Worm (Caenorhabditis elegans) whole organism, midembryonic: ENCODE measurements around the gene F25D1.3.

Source experiments
- T22C8.4 ChIP-seq: fragments of 200-800 bp; sonication (Bioruptor generic); IDR thresholded peaks from 2 replicates; pipeline ENCODE4 v1.3.6; 2022; ENCODE audit warnings: missing genetic modification characterization, missing compliant biosample characterization
- cog-1 ChIP-seq: sonication (generic microtip); optimal IDR thresholded peaks from 2 replicates; lab custom pipeline; 2016; ENCODE audit warnings: missing genetic modification characterization, missing compliant biosample characterization
- flt-1 ChIP-seq: fragments of 200-800 bp; sonication (Bioruptor generic); IDR thresholded peaks from 2 replicates; pipeline ENCODE4 v1.3.6; 2022; ENCODE audit warnings: missing genetic modification characterization, missing compliant biosample characterization
- klf-2 ChIP-seq: fragments of 200-800 bp; sonication (Bioruptor generic); conservative IDR thresholded peaks from 2 replicates; pipeline ENCODE4 v1.3.6; 2022; ENCODE audit warnings: missing genetic modification reagents, missing genetic modification characterization, missing compliant biosample characterization
- med-1 ChIP-seq: sonication (generic microtip); optimal IDR thresholded peaks from 2 replicates; lab custom pipeline; 2017; ENCODE audit warnings: missing genetic modification characterization, mild to moderate bottlenecking, missing compliant biosample characterization, antibody characterized with exemption, missing genetic modification reagents; ENCODE audit not compliant: insufficient read depth
- ref-1 ChIP-seq: fragments of 200-800 bp; sonication (Bioruptor generic); conservative IDR thresholded peaks from 2 replicates; pipeline ENCODE4 v1.3.6; 2022; ENCODE audit warnings: missing genetic modification reagents, missing genetic modification characterization, missing compliant biosample characterization
- tab-1 ChIP-seq: fragments of 200-800 bp; sonication (Bioruptor generic); IDR thresholded peaks from 2 replicates; pipeline ENCODE4 v1.3.6; 2022; ENCODE audit warnings: missing genetic modification characterization, missing compliant biosample characterization
- ztf-23 ChIP-seq: fragments of 200-800 bp; sonication (Bioruptor generic); IDR thresholded peaks from 2 replicates; pipeline ENCODE4 v1.3.6; 2022; ENCODE audit warnings: missing genetic modification reagents, missing genetic modification characterization, missing compliant biosample characterization
- ztf-29 ChIP-seq: fragments of 200-800 bp; sonication (Bioruptor generic); IDR thresholded peaks from 2 replicates; pipeline ENCODE4 v1.3.6; 2022; ENCODE audit warnings: missing genetic modification reagents, missing genetic modification characterization, missing compliant biosample characterization

F25D1.3 gene

DNA sequence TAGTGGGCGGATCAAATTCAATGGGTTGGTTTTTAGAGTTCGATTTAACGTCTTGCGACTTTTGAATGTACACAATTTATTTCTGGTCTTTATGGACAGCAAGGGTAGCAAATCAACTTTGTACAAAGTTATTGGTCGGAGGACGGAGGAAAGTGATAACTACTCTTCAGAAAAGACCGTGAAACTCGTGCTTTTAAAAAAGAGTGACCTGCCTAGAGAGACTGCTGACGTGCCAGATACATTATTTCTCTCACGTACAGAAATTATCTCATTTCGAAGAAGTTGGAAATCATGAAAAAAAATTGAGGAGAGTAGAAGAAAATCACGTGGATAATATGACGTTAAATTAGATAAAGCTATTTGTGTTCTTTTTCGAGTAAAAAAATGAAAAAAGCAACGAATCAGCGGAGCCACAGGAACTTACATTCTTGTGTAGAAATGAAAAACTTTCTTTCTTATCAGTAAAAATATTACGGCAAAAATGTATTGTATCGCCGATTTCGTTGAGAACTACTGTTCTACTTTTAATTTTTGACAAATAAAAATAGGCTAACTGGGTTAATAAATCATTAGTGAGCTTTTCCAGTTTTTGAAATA is 7.7 kb downstream of the F25D1.3 start, which contains the start of gene ppm-1.A:
TSS of gene ppm-1.A (minus strand) at position 294 of the 597 bp plus-strand sequence.
- TF ChIP-seq flt-1 (GFP tag; lab: Robert Waterston, UW) = no peak
- TF ChIP-seq tab-1 = no peak
- no peak for TF ChIP-seq med-1 (GFP tag; lab: Kevin White, UChicago)
- no peak for TF ChIP-seq klf-2 (GFP tag; lab: Robert Waterston, UW)
- no peak for TF ChIP-seq ref-1
- no peak for TF ChIP-seq cog-1 (tag; lab: Kevin White, UChicago)
- no peak for TF ChIP-seq ztf-29 (GFP tag; lab: Robert Waterston, UW)
- no peak for TF ChIP-seq T22C8.4 (GFP tag; lab: Robert Waterston, UW)
- TF ChIP-seq ztf-23 (GFP tag; lab: Robert Waterston, UW) = no peak

DNA sequence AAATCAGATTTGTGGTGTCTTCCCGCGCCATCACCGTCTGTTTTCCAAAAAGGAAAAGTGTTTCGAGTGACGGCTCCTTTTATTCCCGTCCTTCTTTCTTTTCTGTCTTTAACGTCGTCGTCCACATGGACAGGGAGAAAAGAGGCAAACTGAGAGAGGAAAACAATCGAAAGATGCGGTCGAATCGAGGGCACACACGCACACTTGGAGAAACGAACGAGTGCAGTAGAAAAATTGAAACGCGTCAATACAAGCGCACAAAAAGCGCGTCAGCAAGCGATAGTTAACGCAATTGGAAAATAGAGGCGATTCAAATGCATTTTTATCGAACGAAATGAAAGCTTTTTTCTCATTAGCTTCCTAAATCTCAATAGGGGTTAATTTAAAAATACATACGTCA is 8.3 kb downstream of the F25D1.3 start:
- TF ChIP-seq ztf-23 (GFP tag; lab: Robert Waterston, UW) (peak; percentile 94), ref-1 (no peak), tab-1 (no peak), klf-2 (GFP tag; lab: Robert Waterston, UW) (no peak), ztf-29 (GFP tag; lab: Robert Waterston, UW) (no peak), flt-1 (GFP tag; lab: Robert Waterston, UW) (no peak), med-1 (GFP tag; lab: Kevin White, UChicago) (peak; percentile 1), cog-1 (tag; lab: Kevin White, UChicago) (peak; percentile 58)

DNA sequence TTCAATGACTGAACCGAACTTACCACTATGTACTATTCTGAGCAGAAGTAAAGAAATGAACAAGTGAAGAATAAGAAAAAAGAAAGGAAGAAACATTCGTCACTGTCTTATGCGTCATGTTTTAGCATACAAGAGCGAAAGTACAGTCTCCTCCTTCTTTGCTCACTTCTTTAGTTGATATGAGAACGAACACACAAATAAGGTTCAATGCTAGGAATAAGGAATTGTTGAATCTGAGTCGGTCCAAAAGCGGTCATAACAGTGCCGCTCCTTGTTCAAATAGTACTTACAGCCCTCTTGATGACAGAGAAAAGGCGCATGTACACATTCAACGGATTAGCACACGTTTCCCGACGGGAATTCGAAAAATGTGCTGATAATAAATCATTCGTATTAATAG is 10.6 kb downstream of the F25D1.3 start, which contains the start of gene F25D1.8:
TSS of gene F25D1.8 (plus strand) at position 301 of the 400 bp plus-strand sequence.
- TF ChIP-seq tab-1 (no peak), flt-1 (GFP tag; lab: Robert Waterston, UW) (no peak), med-1 (GFP tag; lab: Kevin White, UChicago) (no peak), ref-1 (no peak), cog-1 (tag; lab: Kevin White, UChicago) (no peak), ztf-23 (GFP tag; lab: Robert Waterston, UW) (no peak), klf-2 (GFP tag; lab: Robert Waterston, UW) (no peak), T22C8.4 (GFP tag; lab: Robert Waterston, UW) (no peak), ztf-29 (GFP tag; lab: Robert Waterston, UW) (no peak)

DNA sequence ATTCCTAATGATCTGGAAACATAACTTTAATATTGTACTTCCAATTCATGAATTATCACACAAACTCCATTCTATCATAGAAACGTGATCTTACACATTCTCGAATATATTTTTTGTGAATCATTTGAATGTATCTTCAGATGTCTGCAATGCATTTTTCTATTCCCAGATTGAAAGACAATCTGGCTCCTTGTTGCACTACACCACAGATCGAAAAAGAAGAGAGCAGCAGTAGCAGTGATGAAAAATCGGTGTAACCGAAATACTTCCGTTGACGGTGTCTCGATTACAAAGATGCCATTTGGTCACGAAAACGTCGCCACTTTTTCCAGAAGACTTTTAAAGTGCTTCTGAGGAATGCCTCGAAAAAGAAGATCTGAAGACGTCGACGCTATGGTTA is 11.5 kb downstream of the F25D1.3 start, which contains the start of gene degt-1:
TSS of gene degt-1 (plus strand) at position 301 of the 400 bp plus-strand sequence.
- TF ChIP-seq ztf-23 (GFP tag; lab: Robert Waterston, UW) (no peak), klf-2 (GFP tag; lab: Robert Waterston, UW) (no peak), med-1 (GFP tag; lab: Kevin White, UChicago) (no peak), flt-1 (GFP tag; lab: Robert Waterston, UW) (no peak), ref-1 (no peak), cog-1 (tag; lab: Kevin White, UChicago) (no peak), ztf-29 (GFP tag; lab: Robert Waterston, UW) (no peak), tab-1 (no peak), T22C8.4 (GFP tag; lab: Robert Waterston, UW) (no peak)

ce11 chrV:10546749-10547148 is 18.2 kb downstream of the F25D1.3 start, which contains the start of gene F25D1.5:
Gene F25D1.5, minus strand, starts transcription at chrV:10546783.
- TF ChIP-seq klf-2 (GFP tag; lab: Robert Waterston, UW) = no peak
- no peak for TF ChIP-seq cog-1 (tag; lab: Kevin White, UChicago)
- no peak for TF ChIP-seq ztf-23 (GFP tag; lab: Robert Waterston, UW)
- TF ChIP-seq ref-1 = no peak
- no peak for TF ChIP-seq med-1 (GFP tag; lab: Kevin White, UChicago)
- TF ChIP-seq ztf-29 (GFP tag; lab: Robert Waterston, UW) = no peak
- TF ChIP-seq flt-1 (GFP tag; lab: Robert Waterston, UW) = no peak
- TF ChIP-seq T22C8.4 (GFP tag; lab: Robert Waterston, UW) = no peak
- TF ChIP-seq tab-1 = no peak

DNA sequence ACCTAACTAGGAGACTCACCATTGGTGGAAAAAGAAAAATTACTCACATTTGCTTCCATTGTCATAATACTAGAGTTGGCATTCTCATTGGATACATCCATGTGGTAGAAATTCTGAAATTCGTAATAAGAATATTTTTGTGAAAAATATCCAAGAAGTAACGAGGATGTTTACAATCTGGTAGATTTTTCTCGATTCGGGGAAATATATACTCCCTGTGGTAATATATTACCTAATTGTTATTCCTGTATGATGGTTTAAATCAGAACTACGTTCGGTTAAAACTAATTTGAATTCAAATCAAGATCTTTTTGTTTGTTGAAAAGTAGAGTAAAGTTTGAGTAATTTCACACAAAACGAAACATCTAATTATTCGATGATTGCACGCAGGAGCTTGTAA is 20.5 kb downstream of the F25D1.3 start, which contains the start of gene srd-34:
TSS of gene srd-34 (minus strand) at position 101 of the 400 bp plus-strand sequence.
- no peak for TF ChIP-seq ref-1
- TF ChIP-seq klf-2 (GFP tag; lab: Robert Waterston, UW) = no peak
- TF ChIP-seq med-1 (GFP tag; lab: Kevin White, UChicago) = no peak
- TF ChIP-seq ztf-23 (GFP tag; lab: Robert Waterston, UW) = no peak
- TF ChIP-seq tab-1 = no peak
- no peak for TF ChIP-seq cog-1 (tag; lab: Kevin White, UChicago)
- no peak for TF ChIP-seq ztf-29 (GFP tag; lab: Robert Waterston, UW)
- TF ChIP-seq T22C8.4 (GFP tag; lab: Robert Waterston, UW) = no peak
- TF ChIP-seq flt-1 (GFP tag; lab: Robert Waterston, UW) = no peak

DNA sequence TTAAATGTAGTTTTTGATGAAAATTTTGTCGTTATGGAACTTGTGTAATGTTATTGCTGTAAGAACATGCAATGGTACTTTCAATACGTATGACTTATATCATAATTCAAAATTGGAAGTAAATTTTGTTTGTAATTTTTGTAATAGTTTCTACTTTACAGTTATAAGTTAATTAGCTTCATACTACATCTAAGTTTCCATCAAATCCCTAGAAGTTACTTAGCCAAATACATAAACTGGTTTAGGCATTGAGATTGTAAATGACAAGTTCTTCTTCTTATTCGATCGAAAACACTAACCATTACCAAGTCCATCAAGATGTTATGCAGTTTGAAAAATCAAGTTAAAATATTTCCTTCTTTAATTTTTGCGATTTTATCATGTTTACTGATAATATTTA is 21.2 kb downstream of the F25D1.3 start, which contains the start of gene F32G8.2:
TSS of gene F32G8.2 (plus strand) at position 301 of the 400 bp plus-strand sequence.
- TF ChIP-seq klf-2 (GFP tag; lab: Robert Waterston, UW) (no peak), flt-1 (GFP tag; lab: Robert Waterston, UW) (no peak), T22C8.4 (GFP tag; lab: Robert Waterston, UW) (no peak), med-1 (GFP tag; lab: Kevin White, UChicago) (no peak), ztf-29 (GFP tag; lab: Robert Waterston, UW) (no peak), cog-1 (tag; lab: Kevin White, UChicago) (no peak), tab-1 (no peak), ztf-23 (GFP tag; lab: Robert Waterston, UW) (no peak), ref-1 (no peak)

DNA sequence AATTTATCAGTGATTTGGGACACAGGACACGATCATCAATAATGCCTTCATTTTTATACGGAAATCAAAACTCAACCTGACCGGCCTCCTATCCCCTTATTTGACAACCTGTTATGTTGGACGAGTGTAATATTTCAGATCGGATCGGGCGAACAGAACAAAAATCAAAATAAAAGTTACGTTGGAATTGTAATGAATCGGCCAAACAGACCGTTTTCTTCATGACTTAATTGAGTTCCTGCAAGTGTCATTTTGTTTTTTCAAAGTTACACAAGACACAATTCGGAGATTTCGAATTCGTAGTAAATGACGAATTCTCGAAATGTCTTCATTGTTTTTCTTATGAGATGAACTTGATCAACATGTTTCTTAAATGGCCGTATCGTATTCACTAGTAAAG is 26.7 kb downstream of the F25D1.3 start, which contains the start of gene F32G8.3:
TSS of gene F32G8.3 (minus strand) at position 101 of the 400 bp plus-strand sequence.
- no peak for TF ChIP-seq med-1 (GFP tag; lab: Kevin White, UChicago)
- TF ChIP-seq ref-1 = no peak
- no peak for TF ChIP-seq ztf-23 (GFP tag; lab: Robert Waterston, UW)
- no peak for TF ChIP-seq flt-1 (GFP tag; lab: Robert Waterston, UW)
- no peak for TF ChIP-seq tab-1
- no peak for TF ChIP-seq klf-2 (GFP tag; lab: Robert Waterston, UW)
- no peak for TF ChIP-seq T22C8.4 (GFP tag; lab: Robert Waterston, UW)
- TF ChIP-seq cog-1 (tag; lab: Kevin White, UChicago) = no peak
- TF ChIP-seq ztf-29 (GFP tag; lab: Robert Waterston, UW) = no peak
